Worm (Caenorhabditis elegans): ENCODE data around the gene sly-1.

The sly-1 gene

ce11 chrIII:10474945-10475344 lies 31.9 kb upstream of the sly-1 start, which contains the start of gene D2045.9:
D2045.9 (plus strand) TSS chrIII:10475245.
- TF ChIP-seq aly-2 (tag; optimal IDR thresholded peaks at IDR 0.05) (no peak), elt-3 (tag; optimal IDR thresholded peaks at IDR 0.05) (no peak), R02D3.7 (tag; optimal IDR thresholded peaks at IDR 0.05) (no peak), ama-1 (optimal IDR thresholded peaks at IDR 0.05) (no peak), fkh-2 (tag; optimal IDR thresholded peaks at IDR 0.05) (no peak), nhr-25 (tag; optimal IDR thresholded peaks at IDR 0.05) (no peak), nhr-43 (tag; optimal IDR thresholded peaks at IDR 0.05; ENCODE audit: poor library complexity, severe bottlenecking) (no peak), ztf-4 (tag; optimal IDR thresholded peaks at IDR 0.05) (no peak), nfya-1 (tag; optimal IDR thresholded peaks at IDR 0.05; ENCODE audit: insufficient read depth) (no peak), nhr-76 (tag; optimal IDR thresholded peaks at IDR 0.05) (no peak), daf-12 (tag; optimal IDR thresholded peaks at IDR 0.05) (no peak), eor-1 (tag; optimal IDR thresholded peaks at IDR 0.05) (no peak), skn-1 (tag; optimal IDR thresholded peaks at IDR 0.05) (no peak), nhr-28 (tag; optimal IDR thresholded peaks at IDR 0.05) (no peak), hmg-11 (tag; optimal IDR thresholded peaks at IDR 0.05) (no peak), mml-1 (tag; optimal IDR thresholded peaks at IDR 0.05) (no peak), ceh-16 (tag; optimal IDR thresholded peaks at IDR 0.05) (no peak)

- no peak for TF ChIP-seq fos-1 (tag; optimal IDR thresholded peaks at IDR 0.05)
- TF ChIP-seq ZK546.5 (tag; optimal IDR thresholded peaks at IDR 0.05): no peak
- no peak for TF ChIP-seq unc-39 (tag; optimal IDR thresholded peaks at IDR 0.05)
- TF ChIP-seq nhr-67 (tag; optimal IDR thresholded peaks at IDR 0.05): no peak
- no peak for TF ChIP-seq nhr-237 (tag; optimal IDR thresholded peaks at IDR 0.05)
- TF ChIP-seq hmg-11 (tag; optimal IDR thresholded peaks at IDR 0.05): no peak
- TF ChIP-seq snpc-4 (tag; optimal IDR thresholded peaks at IDR 0.05): no peak
- no peak for TF ChIP-seq skn-1 (tag; optimal IDR thresholded peaks at IDR 0.05)
- no peak for TF ChIP-seq ceh-28 (tag; optimal IDR thresholded peaks at IDR 0.05)
- TF ChIP-seq nhr-12 (tag; optimal IDR thresholded peaks at IDR 0.05): no peak
- TF ChIP-seq pqm-1 (tag; optimal IDR thresholded peaks at IDR 0.05): no peak
- TF ChIP-seq nhr-43 (tag; optimal IDR thresholded peaks at IDR 0.05; ENCODE audit: poor library complexity, severe bottlenecking): no peak
- no peak for TF ChIP-seq lsy-12 (tag; optimal IDR thresholded peaks at IDR 0.05)
- no peak for TF ChIP-seq mdl-1 (tag; optimal IDR thresholded peaks at IDR 0.05)
- no peak for TF ChIP-seq mml-1 (tag; optimal IDR thresholded peaks at IDR 0.05)
- no peak for TF ChIP-seq ama-1 (optimal IDR thresholded peaks at IDR 0.05)
- no peak for TF ChIP-seq zag-1 (tag; optimal IDR thresholded peaks at IDR 0.05)
Measured at ce11 chrIII:10479180-10479579, 27.7 kb upstream of the sly-1 start, which contains the start of gene D2045.7. D2045.7 (plus strand) TSS chrIII:10479480.

- TF ChIP-seq pha-4 (tag; optimal IDR thresholded peaks at IDR 0.05): peak; percentile 30
- no peak for TF ChIP-seq daf-12 (tag; optimal IDR thresholded peaks at IDR 0.05)
- no peak for TF ChIP-seq nhr-11 (tag; optimal IDR thresholded peaks at IDR 0.05)
- TF ChIP-seq elt-2 (tag; optimal IDR thresholded peaks at IDR 0.05): peak; percentile 61
- peak; percentile 8 for TF ChIP-seq pqm-1 (tag; optimal IDR thresholded peaks at IDR 0.05)
Measured at ce11 chrIII:10481497-10481896, 25.4 kb upstream of the sly-1 start.

ce11 chrIII:10481988-10482387 lies 24.9 kb upstream of the sly-1 start, which contains the start of gene D2045.8:
D2045.8 (plus strand) TSS chrIII:10482288.
- no peak for TF ChIP-seq R02D3.7 (tag; optimal IDR thresholded peaks at IDR 0.05)
- TF ChIP-seq lin-39 (tag; optimal IDR thresholded peaks at IDR 0.05): no peak
- TF ChIP-seq nhr-23 (tag; optimal IDR thresholded peaks at IDR 0.05): no peak
- TF ChIP-seq elt-2 (tag; optimal IDR thresholded peaks at IDR 0.05): peak; percentile 36
- TF ChIP-seq jun-1 (tag; optimal IDR thresholded peaks at IDR 0.05): no peak
- TF ChIP-seq skn-1 (tag; optimal IDR thresholded peaks at IDR 0.05): peak; percentile 26
- no peak for TF ChIP-seq mdl-1 (tag; optimal IDR thresholded peaks at IDR 0.05)
- peak; percentile 14 for TF ChIP-seq pqm-1 (tag; optimal IDR thresholded peaks at IDR 0.05)

- TF ChIP-seq unc-62 (GFP tag; optimal IDR thresholded peaks at IDR 0.05) (no peak), nhr-23 (tag; optimal IDR thresholded peaks at IDR 0.05) (peak; percentile 39), hmg-11 (tag; optimal IDR thresholded peaks at IDR 0.05) (no peak), nhr-237 (tag; optimal IDR thresholded peaks at IDR 0.05) (no peak), ama-1 (optimal IDR thresholded peaks at IDR 0.05) (no peak), nhr-25 (tag; optimal IDR thresholded peaks at IDR 0.05) (no peak)
Measured at ce11 chrIII:10486455-10486854, 20.4 kb upstream of the sly-1 start.

All from whole organism, L3 larva.